Fruit fly (Drosophila melanogaster): ENCODE data around the gene CG12155.

The CG12155 gene

DNA sequence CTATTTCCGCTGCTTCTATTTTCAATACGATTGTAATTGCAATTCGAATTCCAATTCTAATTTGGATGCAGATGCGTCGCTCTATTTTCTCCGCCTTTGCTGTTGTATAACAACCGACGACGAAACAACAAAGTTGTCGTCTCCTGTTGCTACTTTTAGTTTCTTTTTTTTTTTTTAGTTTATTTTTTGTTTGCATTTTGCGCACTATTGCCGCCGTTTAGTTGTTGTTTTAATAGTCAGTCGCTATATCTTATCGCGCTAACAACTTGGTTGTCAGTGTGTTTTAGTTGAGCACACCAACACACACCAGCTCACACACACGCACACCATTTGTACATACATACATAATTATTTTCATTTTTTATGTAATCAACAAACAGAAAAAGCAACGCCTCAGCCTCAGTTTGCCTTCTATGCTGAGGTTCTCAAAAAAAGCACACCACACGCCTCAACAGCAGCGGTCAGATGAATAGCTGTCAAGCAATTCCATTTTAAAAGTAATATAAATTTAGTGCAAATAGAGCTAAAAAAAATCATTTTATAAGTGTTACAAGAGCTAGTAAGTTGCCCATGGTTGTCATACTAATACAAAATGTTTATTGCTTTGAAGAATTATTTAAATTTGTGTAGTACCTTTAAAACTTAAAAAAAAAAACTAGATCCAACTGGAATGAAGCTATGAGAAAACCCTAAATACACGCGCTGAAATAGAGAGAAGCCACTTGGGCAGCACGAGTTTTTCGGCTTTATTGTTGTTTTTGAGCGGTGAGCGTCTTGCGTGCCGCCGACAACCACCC, 27.1 kb upstream of the CG12155 start (continued):
- TF ChIP-seq CG18011 (GFP tag; optimal IDR thresholded peaks at IDR 0.05), result peak; percentile 15
- TF ChIP-seq luna (GFP tag; optimal IDR thresholded peaks at IDR 0.05), result no peak
- peak; percentile 63 for TF ChIP-seq tio (GFP tag; optimal IDR thresholded peaks at IDR 0.05)
- TF ChIP-seq CG1602 (GFP tag; optimal IDR thresholded peaks at IDR 0.05), result peak; percentile 42
- TF ChIP-seq Atf-2 (GFP tag; optimal IDR thresholded peaks at IDR 0.05), result peak; percentile 56
- TF ChIP-seq CG4404 (GFP tag; IDR thresholded peaks at IDR 0.05), result peak; percentile 41; the same call in 1 of the 2 replicates
- no peak for TF ChIP-seq lbe (GFP tag; optimal IDR thresholded peaks at IDR 0.05)
- no peak for TF ChIP-seq CG8478 (optimal IDR thresholded peaks at IDR 0.05)
- TF ChIP-seq gfzf (GFP tag; optimal IDR thresholded peaks at IDR 0.05), result no peak
- peak; percentile 24 to 57 for TF ChIP-seq dpn (GFP tag; optimal IDR thresholded peaks at IDR 0.05)
- TF ChIP-seq CG4282 (GFP tag; optimal IDR thresholded peaks at IDR 0.05), result no peak
- TF ChIP-seq HLH54F (GFP tag; optimal IDR thresholded peaks at IDR 0.05), result peak; percentile 45
- TF ChIP-seq D (optimal IDR thresholded peaks at IDR 0.05), result no peak
- TF ChIP-seq D (GFP tag; optimal IDR thresholded peaks at IDR 0.05), result peak; percentile 7
- TF ChIP-seq CG7839 (tag; optimal IDR thresholded peaks at IDR 0.05), result peak; percentile 70
- TF ChIP-seq ken (GFP tag; IDR thresholded peaks at IDR 0.05), result no peak
- peak; percentile 81 for TF ChIP-seq slbo (GFP tag; IDR thresholded peaks at IDR 0.05)
- peak; percentile 82 for TF ChIP-seq caup (GFP tag; optimal IDR thresholded peaks at IDR 0.05; ENCODE audit: severe bottlenecking)
- TF ChIP-seq Deaf1 (tag; optimal IDR thresholded peaks at IDR 0.05), result peak; percentile 58
- TF ChIP-seq CG15011 (GFP tag; optimal IDR thresholded peaks at IDR 0.05), result peak; percentile 71
- TF ChIP-seq nom (GFP tag; optimal IDR thresholded peaks at IDR 0.05), result no peak
- peak; percentile 25 for TF ChIP-seq Bteb2 (GFP tag; optimal IDR thresholded peaks at IDR 0.05)
- peak; percentile 72 for TF ChIP-seq CG32767 (GFP tag; IDR thresholded peaks at IDR 0.05)
- TF ChIP-seq CG10543 (GFP tag; optimal IDR thresholded peaks at IDR 0.05), result peak; percentile 92
- peak; percentile 81 for TF ChIP-seq CG17385 (GFP tag; optimal IDR thresholded peaks at IDR 0.05)
- no peak for TF ChIP-seq CG4617 (GFP tag; optimal IDR thresholded peaks at IDR 0.05; ENCODE audit: borderline replicate concordance)
- TF ChIP-seq E2f1 (GFP tag; IDR thresholded peaks at IDR 0.05), result peak; percentile 51
- TF ChIP-seq CG3726 (GFP tag; IDR thresholded peaks at IDR 0.05), result no peak
- no peak for TF ChIP-seq CG16779 (GFP tag; IDR thresholded peaks at IDR 0.05)
- TF ChIP-seq Kr (GFP tag; optimal IDR thresholded peaks at IDR 0.05), result no peak
- no peak for TF ChIP-seq pzg (GFP tag; optimal IDR thresholded peaks at IDR 0.05)
- TF ChIP-seq ATbp (GFP tag; optimal IDR thresholded peaks at IDR 0.05), result peak; percentile 71
- no peak for TF ChIP-seq CG5245 (GFP tag; optimal IDR thresholded peaks at IDR 0.05)
- peak; percentile 91 for TF ChIP-seq CG2120 (GFP tag; optimal IDR thresholded peaks at IDR 0.05)
- peak; percentile 77 for TF ChIP-seq Ptx1 (GFP tag; IDR thresholded peaks at IDR 0.05)
- no peak for TF ChIP-seq CG4360 (GFP tag; IDR thresholded peaks at IDR 0.05)
- TF ChIP-seq salm (tag; optimal IDR thresholded peaks at IDR 0.05), result peak; percentile 51
- no peak for TF ChIP-seq sr (GFP tag; IDR thresholded peaks at IDR 0.05)
- peak; percentile 82 for TF ChIP-seq HHEX (GFP tag; optimal IDR thresholded peaks at IDR 0.05)
- peak; percentile 70 for TF ChIP-seq CG10979 (tag; optimal IDR thresholded peaks at IDR 0.05)
- TF ChIP-seq CG1529 (GFP tag; optimal IDR thresholded peaks at IDR 0.05), result peak; percentile 49
- peak; percentile 93 for TF ChIP-seq Med (GFP tag)
- no peak for TF ChIP-seq dimm (GFP tag; IDR thresholded peaks at IDR 0.05)
- no peak for TF ChIP-seq CG16863 (GFP tag; optimal IDR thresholded peaks at IDR 0.05)
- TF ChIP-seq CG10654 (GFP tag; optimal IDR thresholded peaks at IDR 0.05), result peak; percentile 32
- peak; percentile 65; the same call in 1 of the 3 replicates for TF ChIP-seq ase (GFP tag; IDR thresholded peaks at IDR 0.05)
- peak; percentile 44 for TF ChIP-seq Ravus (GFP tag; IDR thresholded peaks at IDR 0.05)
- peak; percentile 63 for TF ChIP-seq CG9437 (GFP tag; optimal IDR thresholded peaks at IDR 0.05)
- peak; percentile 89 for TF ChIP-seq Hmr (GFP tag; optimal IDR thresholded peaks at IDR 0.05)
- TF ChIP-seq Abd-B (GFP tag; optimal IDR thresholded peaks at IDR 0.05), result peak; percentile 29

Data from whole organism, embryonic.